Comparison of ENCODE assay signal across 1 fruit fly cellular context in genomic region chr3R:4449256-4449655, dm6.
TF ChIP-seq lines count a peak whose summit lies in the region.

No protein-coding gene starts in this region.

TF ChIP-seq in whole organism, embryonic, 481 proteins besides CTCF, POLR2A, EP300 and RAD21 (continued from another document):
- no peak for TF ChIP-seq CG9437 (GFP tag; optimal IDR thresholded peaks at IDR 0.05; lab: Kevin White, UChicago)
- TF ChIP-seq CG9797 (GFP tag; optimal IDR thresholded peaks at IDR 0.05; lab: Kevin White, UChicago) = no peak
- no peak for TF ChIP-seq Nf-YC (tag; optimal IDR thresholded peaks at IDR 0.05; lab: Kevin White, UChicago)
- TF ChIP-seq Doc3 (GFP tag; IDR thresholded peaks at IDR 0.05; lab: Robert Waterston, UW; ENCODE audit: partially characterized antibody) = no peak
- no peak for TF ChIP-seq knrl (GFP tag; IDR thresholded peaks at IDR 0.05; lab: Robert Waterston, UW; ENCODE audit: partially characterized antibody)
- TF ChIP-seq vfl (GFP tag; optimal IDR thresholded peaks at IDR 0.05; lab: Kevin White, UChicago) = no peak
- no peak for TF ChIP-seq CG1647 (GFP tag; optimal IDR thresholded peaks at IDR 0.05; lab: Kevin White, UChicago)
- TF ChIP-seq br (optimal IDR thresholded peaks at IDR 0.05; lab: Kevin White, UChicago) = no peak
- TF ChIP-seq grn (GFP tag; optimal IDR thresholded peaks at IDR 0.05; lab: Kevin White, UChicago) = no peak
- TF ChIP-seq cwo (GFP tag; optimal IDR thresholded peaks at IDR 0.05; lab: Kevin White, UChicago) = peak; percentile 91
- TF ChIP-seq tgo (GFP tag; IDR thresholded peaks at IDR 0.05; lab: Robert Waterston, UW) = no peak
- no peak for TF ChIP-seq her (GFP tag; optimal IDR thresholded peaks at IDR 0.05; lab: Kevin White, UChicago)
- no peak for TF ChIP-seq Hmx (GFP tag; optimal IDR thresholded peaks at IDR 0.05; lab: Kevin White, UChicago)
- no peak for TF ChIP-seq Lim3 (GFP tag; IDR thresholded peaks at IDR 0.05; lab: Robert Waterston, UW)
- no peak for TF ChIP-seq ken (GFP tag; IDR thresholded peaks at IDR 0.05; lab: Robert Waterston, UW)
- TF ChIP-seq pb (GFP tag; optimal IDR thresholded peaks at IDR 0.05; lab: Kevin White, UChicago) = no peak
- TF ChIP-seq Med (GFP tag; lab: Kevin White, UChicago) = peak; percentile 70
- no peak for TF ChIP-seq CG32772 (GFP tag; IDR thresholded peaks at IDR 0.05; lab: Robert Waterston, UW)
- TF ChIP-seq bigmax (GFP tag; optimal IDR thresholded peaks at IDR 0.05; lab: Kevin White, UChicago) = no peak
- no peak for TF ChIP-seq hb (GFP tag; IDR thresholded peaks at IDR 0.05; lab: Robert Waterston, UW; ENCODE audit: partially characterized antibody)
- TF ChIP-seq CG7786 (GFP tag; optimal IDR thresholded peaks at IDR 0.05; lab: Kevin White, UChicago) = no peak
- no peak for TF ChIP-seq CG1024 (GFP tag; IDR thresholded peaks at IDR 0.05; lab: Robert Waterston, UW)
- no peak for TF ChIP-seq tx (GFP tag; optimal IDR thresholded peaks at IDR 0.05; lab: Kevin White, UChicago)
- TF ChIP-seq toy (GFP tag; IDR thresholded peaks at IDR 0.05; lab: Robert Waterston, UW) = no peak
- TF ChIP-seq zfh1 (GFP tag; IDR thresholded peaks at IDR 0.05; lab: Robert Waterston, UW) = no peak
- no peak for TF ChIP-seq gsb-n (tag; optimal IDR thresholded peaks at IDR 0.05; lab: Kevin White, UChicago)
- no peak for TF ChIP-seq repo (GFP tag; optimal IDR thresholded peaks at IDR 0.05; lab: Kevin White, UChicago)
- no peak for TF ChIP-seq CG15601 (tag; optimal IDR thresholded peaks at IDR 0.05; lab: Kevin White, UChicago)
- TF ChIP-seq so (GFP tag; IDR thresholded peaks at IDR 0.05; lab: Robert Waterston, UW) = no peak
- no peak for TF ChIP-seq dmrt99B (tag; optimal IDR thresholded peaks at IDR 0.05; lab: Kevin White, UChicago)
- no peak for TF ChIP-seq CG15011 (GFP tag; optimal IDR thresholded peaks at IDR 0.05; lab: Kevin White, UChicago)
- TF ChIP-seq CG16779 (GFP tag; IDR thresholded peaks at IDR 0.05; lab: Robert Waterston, UW) = no peak
- TF ChIP-seq scrt (GFP tag; optimal IDR thresholded peaks at IDR 0.05; lab: Kevin White, UChicago) = peak; percentile 56
- TF ChIP-seq CG9215 (GFP tag; IDR thresholded peaks at IDR 0.05; lab: Robert Waterston, UW) = no peak
- TF ChIP-seq wek (GFP tag; optimal IDR thresholded peaks at IDR 0.05; lab: Kevin White, UChicago) = no peak
- TF ChIP-seq trh (GFP tag; optimal IDR thresholded peaks at IDR 0.05; lab: Kevin White, UChicago) = no peak
- 0 out of 2 replicates have a peak, but pooled peaks have one; percentile 20 for TF ChIP-seq crol (GFP tag; IDR thresholded peaks at IDR 0.05; lab: Robert Waterston, UW)
- TF ChIP-seq jigr1 (GFP tag; IDR thresholded peaks at IDR 0.05; lab: Robert Waterston, UW) = no peak
- no peak for TF ChIP-seq Aef1 (GFP tag; IDR thresholded peaks at IDR 0.05; lab: Robert Waterston, UW)
- no peak for TF ChIP-seq CG7987 (GFP tag; optimal IDR thresholded peaks at IDR 0.05; lab: Kevin White, UChicago)
- TF ChIP-seq bcd (GFP tag; optimal IDR thresholded peaks at IDR 0.05; lab: Kevin White, UChicago) = no peak
- no peak for TF ChIP-seq E2f2 (GFP tag; IDR thresholded peaks at IDR 0.05; lab: Robert Waterston, UW)
- TF ChIP-seq CG4282 (GFP tag; optimal IDR thresholded peaks at IDR 0.05; lab: Kevin White, UChicago) = no peak
- no peak for TF ChIP-seq mam (GFP tag; optimal IDR thresholded peaks at IDR 0.05; lab: Kevin White, UChicago)
- 0 out of 4 replicates have a peak, but pooled peaks have one; percentile 28 for TF ChIP-seq Dll (GFP tag; IDR thresholded peaks at IDR 0.05; lab: Robert Waterston, UW; ENCODE audit: partially characterized antibody)
- no peak for TF ChIP-seq NFAT (GFP tag; IDR thresholded peaks at IDR 0.05; lab: Robert Waterston, UW)
- TF ChIP-seq chn (GFP tag; optimal IDR thresholded peaks at IDR 0.05; lab: Kevin White, UChicago) = no peak
- no peak for TF ChIP-seq CG4707 (GFP tag; optimal IDR thresholded peaks at IDR 0.05; lab: Kevin White, UChicago)
- TF ChIP-seq CG11093 (GFP tag; IDR thresholded peaks at IDR 0.05; lab: Robert Waterston, UW) = no peak
- TF ChIP-seq CG17829 (tag; optimal IDR thresholded peaks at IDR 0.05; lab: Kevin White, UChicago) = no peak
- TF ChIP-seq nmo (GFP tag; optimal IDR thresholded peaks at IDR 0.05; lab: Kevin White, UChicago) = no peak
- TF ChIP-seq Kr (GFP tag; optimal IDR thresholded peaks at IDR 0.05; lab: Kevin White, UChicago) = no peak
- 0 out of 2 replicates have a peak, but pooled peaks have one; percentile 25 for TF ChIP-seq sim (GFP tag; IDR thresholded peaks at IDR 0.05; lab: Robert Waterston, UW)
- TF ChIP-seq CG34422 (GFP tag; IDR thresholded peaks at IDR 0.05; lab: Robert Waterston, UW) = peak; percentile 48; the same call in 1 of the 3 replicates
- no peak for TF ChIP-seq salm (tag; optimal IDR thresholded peaks at IDR 0.05; lab: Kevin White, UChicago)
- no peak for TF ChIP-seq CG1233 (GFP tag; optimal IDR thresholded peaks at IDR 0.05; lab: Kevin White, UChicago)
- no peak for TF ChIP-seq sima (GFP tag; optimal IDR thresholded peaks at IDR 0.05; lab: Kevin White, UChicago)
- TF ChIP-seq Xbp1 (GFP tag; optimal IDR thresholded peaks at IDR 0.05; lab: Kevin White, UChicago) = no peak
- no peak for TF ChIP-seq klu (GFP tag; IDR thresholded peaks at IDR 0.05; lab: Robert Waterston, UW)
- TF ChIP-seq Dp (GFP tag; optimal IDR thresholded peaks at IDR 0.05; lab: Kevin White, UChicago) = no peak
- TF ChIP-seq Optix (GFP tag; IDR thresholded peaks at IDR 0.05; lab: Robert Waterston, UW) = no peak
- no peak for TF ChIP-seq CG4617 (GFP tag; optimal IDR thresholded peaks at IDR 0.05; lab: Kevin White, UChicago; ENCODE audit: borderline replicate concordance)
- no peak for TF ChIP-seq seq (GFP tag; IDR thresholded peaks at IDR 0.05; lab: Robert Waterston, UW)
- TF ChIP-seq ems (GFP tag; optimal IDR thresholded peaks at IDR 0.05; lab: Kevin White, UChicago) = no peak
- TF ChIP-seq CG8388 (GFP tag; optimal IDR thresholded peaks at IDR 0.05; lab: Kevin White, UChicago) = no peak
- no peak for TF ChIP-seq Fer3 (tag; optimal IDR thresholded peaks at IDR 0.05; lab: Kevin White, UChicago)
- TF ChIP-seq CG1602 (GFP tag; optimal IDR thresholded peaks at IDR 0.05; lab: Kevin White, UChicago) = no peak
- no peak for TF ChIP-seq CG8478 (optimal IDR thresholded peaks at IDR 0.05; lab: Kevin White, UChicago)
- TF ChIP-seq ash1 (GFP tag; optimal IDR thresholded peaks at IDR 0.05; lab: Kevin White, UChicago) = no peak
- no peak for TF ChIP-seq CG14050 (GFP tag; IDR thresholded peaks at IDR 0.05; lab: Robert Waterston, UW)
- TF ChIP-seq CG10274 (GFP tag; optimal IDR thresholded peaks at IDR 0.05; lab: Kevin White, UChicago) = no peak
- TF ChIP-seq Gsc (GFP tag; IDR thresholded peaks at IDR 0.05; lab: Robert Waterston, UW) = no peak
- no peak for TF ChIP-seq Sin3A (optimal IDR thresholded peaks at IDR 0.05; lab: Kevin White, UChicago)
- no peak for TF ChIP-seq Pdp1 (GFP tag; optimal IDR thresholded peaks at IDR 0.05; lab: Kevin White, UChicago)
- TF ChIP-seq CG6689 (GFP tag; IDR thresholded peaks at IDR 0.05; lab: Robert Waterston, UW) = no peak
- no peak for TF ChIP-seq ind (GFP tag; optimal IDR thresholded peaks at IDR 0.05; lab: Kevin White, UChicago)
- no peak for TF ChIP-seq CG3407 (GFP tag; optimal IDR thresholded peaks at IDR 0.05; lab: Kevin White, UChicago)
- no peak for TF ChIP-seq ranshi (GFP tag; IDR thresholded peaks at IDR 0.05; lab: Robert Waterston, UW)
- no peak for TF ChIP-seq Hand (GFP tag; optimal IDR thresholded peaks at IDR 0.05; lab: Kevin White, UChicago)
- TF ChIP-seq az2 (GFP tag; optimal IDR thresholded peaks at IDR 0.05; lab: Kevin White, UChicago) = no peak
- no peak for TF ChIP-seq pzg (GFP tag; optimal IDR thresholded peaks at IDR 0.05; lab: Kevin White, UChicago)
- peak; percentile 28; the same call in 1 of the 3 replicates for TF ChIP-seq ci (GFP tag; IDR thresholded peaks at IDR 0.05; lab: Robert Waterston, UW)
- TF ChIP-seq ftz-f1 (GFP tag; optimal IDR thresholded peaks at IDR 0.05; lab: Kevin White, UChicago) = peak; percentile 7
- no peak for TF ChIP-seq CG9609 (GFP tag; optimal IDR thresholded peaks at IDR 0.05; lab: Kevin White, UChicago)
- 0 out of 3 replicates have a peak, but pooled peaks have one; percentile 23 for TF ChIP-seq CG34224 (GFP tag; IDR thresholded peaks at IDR 0.05; lab: Robert Waterston, UW; ENCODE audit: partially characterized antibody)
- no peak for TF ChIP-seq slp2 (GFP tag; optimal IDR thresholded peaks at IDR 0.05; lab: Kevin White, UChicago)
- no peak for TF ChIP-seq CG6683 (GFP tag; optimal IDR thresholded peaks at IDR 0.05; lab: Kevin White, UChicago)
- no peak for TF ChIP-seq Hr51 (GFP tag; optimal IDR thresholded peaks at IDR 0.05; lab: Kevin White, UChicago)
- no peak for TF ChIP-seq Asciz (GFP tag; optimal IDR thresholded peaks at IDR 0.05; lab: Kevin White, UChicago)
